Worm (Caenorhabditis elegans): ENCODE results near the gene npa-1.

Gene npa-1

ce11 chrV:7120168-7120567 lies 44.6 kb downstream of the npa-1 start, which contains the start of gene srx-34:
Gene srx-34, minus strand, starts transcription at chrV:7120268.
- TF ChIP-seq unc-39 (tag; optimal IDR thresholded peaks at IDR 0.05): no peak
- TF ChIP-seq nhr-76 (tag; optimal IDR thresholded peaks at IDR 0.05): no peak
- TF ChIP-seq nhr-2 (tag; optimal IDR thresholded peaks at IDR 0.05): no peak
- TF ChIP-seq ztf-11 (tag; optimal IDR thresholded peaks at IDR 0.05): no peak
- no peak for TF ChIP-seq ceh-43 (GFP tag; optimal IDR thresholded peaks at IDR 0.05)
- TF ChIP-seq flh-1 (GFP tag; optimal IDR thresholded peaks at IDR 0.05): no peak
- no peak for TF ChIP-seq sptf-1 (tag; optimal IDR thresholded peaks at IDR 0.05)
- no peak for TF ChIP-seq drap-1 (GFP tag; optimal IDR thresholded peaks at IDR 0.05)
- TF ChIP-seq mls-2 (tag; optimal IDR thresholded peaks at IDR 0.05): no peak
- no peak for TF ChIP-seq pha-4 (tag; optimal IDR thresholded peaks at IDR 0.05)
- no peak for TF ChIP-seq hlh-1 (tag; optimal IDR thresholded peaks at IDR 0.05)
- no peak for TF ChIP-seq unc-120 (tag; optimal IDR thresholded peaks at IDR 0.05; ENCODE audit: poor library complexity, severe bottlenecking)
- TF ChIP-seq tbx-8 (GFP tag; optimal IDR thresholded peaks at IDR 0.05): no peak
- no peak for TF ChIP-seq M03D4.4 (tag; optimal IDR thresholded peaks at IDR 0.05)
- no peak for TF ChIP-seq mep-1 (tag; optimal IDR thresholded peaks at IDR 0.05)
- no peak for TF ChIP-seq nhr-237 (tag; optimal IDR thresholded peaks at IDR 0.05)
- TF ChIP-seq elt-3 (tag; optimal IDR thresholded peaks at IDR 0.05): no peak

ce11 chrV:7123188-7123708 lies 47.7 kb downstream of the npa-1 start, which contains the start of gene lmd-5:
Gene lmd-5, plus strand, starts transcription at chrV:7123658.
- TF ChIP-seq unc-39 (tag; optimal IDR thresholded peaks at IDR 0.05) (no peak), nhr-237 (tag; optimal IDR thresholded peaks at IDR 0.05) (no peak)

ce11 chrV:7123979-7124378 lies 48.4 kb downstream of the npa-1 start:
- TF ChIP-seq mab-5 (tag; optimal IDR thresholded peaks at IDR 0.05) (no peak), mep-1 (tag; optimal IDR thresholded peaks at IDR 0.05) (no peak), M03D4.4 (tag; optimal IDR thresholded peaks at IDR 0.05) (no peak), lin-13 (tag; optimal IDR thresholded peaks at IDR 0.05) (no peak), sptf-1 (tag; optimal IDR thresholded peaks at IDR 0.05) (no peak), sem-2 (GFP tag; optimal IDR thresholded peaks at IDR 0.05) (no peak), elt-1 (tag; optimal IDR thresholded peaks at IDR 0.05; ENCODE audit: borderline replicate concordance, insufficient read depth) (no peak), mls-2 (tag; optimal IDR thresholded peaks at IDR 0.05) (no peak), unc-120 (tag; optimal IDR thresholded peaks at IDR 0.05; ENCODE audit: poor library complexity, severe bottlenecking) (no peak), ces-1 (GFP tag; optimal IDR thresholded peaks at IDR 0.05) (no peak), nhr-2 (tag; optimal IDR thresholded peaks at IDR 0.05) (no peak), flh-1 (GFP tag; optimal IDR thresholded peaks at IDR 0.05) (no peak)

- TF ChIP-seq lin-32 (GFP tag; optimal IDR thresholded peaks at IDR 0.05) (no peak), elt-3 (tag; optimal IDR thresholded peaks at IDR 0.05) (no peak), nhr-76 (tag; optimal IDR thresholded peaks at IDR 0.05) (no peak), M03D4.4 (tag; optimal IDR thresholded peaks at IDR 0.05) (no peak), sptf-1 (tag; optimal IDR thresholded peaks at IDR 0.05) (no peak), ceh-43 (GFP tag; optimal IDR thresholded peaks at IDR 0.05) (no peak), pha-4 (tag; optimal IDR thresholded peaks at IDR 0.05) (no peak), hlh-1 (tag; optimal IDR thresholded peaks at IDR 0.05) (no peak), tbx-8 (GFP tag; optimal IDR thresholded peaks at IDR 0.05) (no peak), nhr-28 (tag; optimal IDR thresholded peaks at IDR 0.05) (no peak), flh-1 (GFP tag; optimal IDR thresholded peaks at IDR 0.05) (no peak), lin-13 (tag; optimal IDR thresholded peaks at IDR 0.05) (no peak), zip-8 (tag; optimal IDR thresholded peaks at IDR 0.05) (no peak), elt-1 (tag; optimal IDR thresholded peaks at IDR 0.05; ENCODE audit: borderline replicate concordance, insufficient read depth) (no peak), ztf-11 (tag; optimal IDR thresholded peaks at IDR 0.05) (no peak)
These were observed 53.9 kb downstream of the npa-1 start, which contains the start of gene T01C4.8 for ce11 chrV:7129460-7129859. Gene T01C4.8, minus strand, starts transcription at chrV:7129560.

ce11 chrV:7130974-7131373 lies 55.4 kb downstream of the npa-1 start, which contains the start of gene srx-36:
Gene srx-36, minus strand, starts transcription at chrV:7131074.
- no peak for TF ChIP-seq lin-32 (GFP tag; optimal IDR thresholded peaks at IDR 0.05)
- TF ChIP-seq lsy-2 (tag; optimal IDR thresholded peaks at IDR 0.05): no peak
- no peak for TF ChIP-seq unc-62 (GFP tag; optimal IDR thresholded peaks at IDR 0.05)
- no peak for TF ChIP-seq drap-1 (GFP tag; optimal IDR thresholded peaks at IDR 0.05)
- no peak for TF ChIP-seq nhr-76 (tag; optimal IDR thresholded peaks at IDR 0.05)
- no peak for TF ChIP-seq lin-13 (tag; optimal IDR thresholded peaks at IDR 0.05)
- TF ChIP-seq nhr-12 (tag; optimal IDR thresholded peaks at IDR 0.05): no peak
- TF ChIP-seq sptf-1 (tag; optimal IDR thresholded peaks at IDR 0.05): no peak
- no peak for TF ChIP-seq ztf-11 (tag; optimal IDR thresholded peaks at IDR 0.05)
- no peak for TF ChIP-seq zip-8 (tag; optimal IDR thresholded peaks at IDR 0.05)
- no peak for TF ChIP-seq pha-4 (tag; optimal IDR thresholded peaks at IDR 0.05)
- TF ChIP-seq elt-3 (tag; optimal IDR thresholded peaks at IDR 0.05): no peak
- no peak for TF ChIP-seq nhr-2 (tag; optimal IDR thresholded peaks at IDR 0.05)
- no peak for TF ChIP-seq M03D4.4 (tag; optimal IDR thresholded peaks at IDR 0.05)

Data from whole organism, mixed stage, embryonic.